Fruit fly (Drosophila melanogaster) whole organism, wandering third instar larva: ENCODE results near the gene Pvf3.

ENCODE experiments used
- CrebA ChIP-seq: fragments of 200-800 bp; sonication (Bioruptor generic); optimal IDR thresholded peaks from 2 replicates; lab custom pipeline; 2016; ENCODE audit warnings: missing biosample characterization, mild to moderate bottlenecking, missing genetic modification characterization, borderline replicate concordance
- GATAd ChIP-seq: sonication (Bioruptor generic); optimal IDR thresholded peaks from 2 replicates; lab custom pipeline; 2016; ENCODE audit warnings: missing biosample characterization, missing genetic modification characterization
- Hnf4 ChIP-seq: fragments of 200-800 bp; sonication (Bioruptor generic); optimal IDR thresholded peaks from 2 replicates; lab custom pipeline; 2016; ENCODE audit warnings: missing biosample characterization, mild to moderate bottlenecking, missing genetic modification characterization
- Hr78 ChIP-seq: fragments of >200 bp; optimal IDR thresholded peaks from 2 replicates; lab custom pipeline; 2017; ENCODE audit warnings: missing biosample characterization, missing genetic modification characterization
- Mio ChIP-seq: sonication (Bioruptor generic); optimal IDR thresholded peaks from 2 replicates; lab custom pipeline; 2016; ENCODE audit warnings: missing biosample characterization, missing genetic modification characterization
- OdsH ChIP-seq: fragments of 200-800 bp; sonication (Bioruptor generic); optimal IDR thresholded peaks from 2 replicates; lab custom pipeline; 2016; ENCODE audit warnings: missing biosample characterization, mild to moderate bottlenecking, missing genetic modification characterization
- dl ChIP-seq, 2 experiments: fragments of 175-275, 200-275 bp in 1 of 2; fragments of 200-275 bp in 1 of 2; sonication (Bioruptor generic); optimal IDR thresholded peaks; lab custom pipeline; 2018; ENCODE audit warnings: mild to moderate bottlenecking in 2 of 2, missing biosample characterization in 2 of 2, missing genetic modification characterization in 2 of 2, moderate library complexity in 2 of 2; ENCODE audit not compliant: partially characterized antibody in 2 of 2, insufficient read depth in 1 of 2
- foxo ChIP-seq, 2 experiments: fragments of 200-800 bp; sonication (Bioruptor generic); optimal IDR thresholded peaks; 2 replicates in 1 of 2; 3 replicates in 1 of 2; lab custom pipeline; 2016 to 2017; ENCODE audit warnings: missing biosample characterization in 2 of 2, missing genetic modification characterization in 2 of 2
- fru ChIP-seq: fragments of 200-800 bp; sonication (Bioruptor generic); optimal IDR thresholded peaks from 3 replicates; lab custom pipeline; 2016; ENCODE audit warnings: missing biosample characterization, mild to moderate bottlenecking, missing genetic modification characterization
- h ChIP-seq: fragments of 200-800 bp; sonication (Bioruptor generic); optimal IDR thresholded peaks from 3 replicates; lab custom pipeline; 2016; ENCODE audit warnings: missing biosample characterization, mild to moderate bottlenecking, missing genetic modification characterization
- lola ChIP-seq: fragments of >200 bp; optimal IDR thresholded peaks from 2 replicates; lab custom pipeline; 2017; ENCODE audit warnings: missing biosample characterization, missing genetic modification characterization
- pan ChIP-seq: fragments of >200 bp; optimal IDR thresholded peaks from 2 replicates; lab custom pipeline; 2017
- psq ChIP-seq: fragments of 200-800 bp; sonication (Bioruptor generic); optimal IDR thresholded peaks from 3 replicates; lab custom pipeline; 2017; ENCODE audit warnings: missing biosample characterization, mild to moderate bottlenecking, missing genetic modification characterization, moderate library complexity

DNA sequence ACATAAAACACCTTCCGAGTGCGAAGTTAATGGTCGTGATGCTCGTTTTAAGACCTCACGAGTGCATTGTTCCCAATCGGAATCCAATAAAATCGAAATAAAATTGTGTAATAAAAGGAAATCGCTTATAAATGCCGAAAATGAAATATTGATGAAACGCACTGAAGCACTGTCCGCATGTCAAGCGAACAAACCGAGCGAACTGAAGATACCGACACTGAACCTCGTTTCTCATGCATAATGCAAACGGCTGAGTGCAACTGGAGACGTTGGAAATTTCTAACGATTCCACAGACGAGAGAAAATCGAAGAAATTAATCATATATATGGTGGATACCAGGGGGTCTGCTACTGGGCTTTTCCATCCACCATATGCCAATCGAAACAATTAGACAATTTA is 10.3 kb downstream of the Pvf3 start:
- TF ChIP-seq foxo (GFP tag; optimal IDR thresholded peaks at IDR 0.05; lab: Kevin White, UChicago) (no peak), h (GFP tag; lab: Kevin White, UChicago) (no peak), dl (GFP tag; optimal IDR thresholded peaks at IDR 0.05; lab: Kevin White, UChicago; ENCODE audit: insufficient read depth in 1 of 2, partially characterized antibody in 2 of 2) (no peak), pan (lab: Kevin White, UChicago) (no peak), psq (GFP tag; lab: Kevin White, UChicago) (no peak), Mio (GFP tag; lab: Kevin White, UChicago) (no peak), lola (no peak), Hnf4 (GFP tag; lab: Kevin White, UChicago) (no peak), CrebA (GFP tag; lab: Kevin White, UChicago) (no peak), Hr78 (GFP tag; lab: Kevin White, UChicago) (no peak), fru (GFP tag; lab: Kevin White, UChicago) (no peak), GATAd (GFP tag; lab: Kevin White, UChicago) (no peak), OdsH (GFP tag; lab: Kevin White, UChicago) (no peak)
